Fruit fly (Drosophila melanogaster): ENCODE measurements around the gene CG15022.
A peak's percentile ranks its signal among the peaks of the same experiment; 100 is the strongest.

The CG15022 gene

DNA sequence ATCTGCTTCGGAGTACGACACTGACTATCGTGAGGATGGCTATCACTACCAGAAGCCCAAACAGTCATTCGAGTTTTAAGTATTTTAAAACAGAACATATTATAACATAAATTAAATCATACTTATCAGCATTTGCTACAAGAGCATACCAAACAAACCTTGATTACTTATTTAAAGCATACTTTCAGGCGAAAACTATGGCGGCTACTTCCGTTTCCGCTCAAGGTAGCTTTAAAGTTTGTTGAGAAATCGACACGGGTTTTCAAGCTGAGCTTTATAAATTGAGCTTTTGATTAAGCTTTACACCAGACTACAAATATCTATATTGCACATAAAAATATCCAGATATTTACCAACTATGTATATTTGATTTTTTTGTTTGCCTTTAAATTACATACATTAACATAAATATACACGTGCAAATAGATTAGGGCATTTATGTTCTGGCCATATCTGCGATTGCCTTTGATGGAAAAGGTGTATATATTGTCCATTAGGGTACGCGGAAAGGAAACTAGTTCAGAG, 14.9 kb upstream of the CG15022 start (continued):
- TF ChIP-seq Nf-YC (tag; optimal IDR thresholded peaks at IDR 0.05), result peak; percentile 42
- TF ChIP-seq cato (GFP tag; optimal IDR thresholded peaks at IDR 0.05; ENCODE audit: borderline replicate concordance), result peak; percentile 56
- no peak for TF ChIP-seq tgo (GFP tag; IDR thresholded peaks at IDR 0.05)
- no peak for TF ChIP-seq CG2889 (GFP tag; IDR thresholded peaks at IDR 0.05)
- peak; percentile 46; the same call in 1 of the 3 replicates for TF ChIP-seq CG34422 (GFP tag; IDR thresholded peaks at IDR 0.05)
- peak; percentile 76 for TF ChIP-seq nerfin-1 (tag; optimal IDR thresholded peaks at IDR 0.05)
- TF ChIP-seq lov (optimal IDR thresholded peaks at IDR 0.05), result no peak
- peak; percentile 90; the same call in 2 of the 3 replicates for TF ChIP-seq lov (GFP tag; IDR thresholded peaks at IDR 0.05)
- TF ChIP-seq BEAF-32 (GFP tag; optimal IDR thresholded peaks at IDR 0.05), result no peak
- peak; percentile 74 for TF ChIP-seq CG11398 (GFP tag; optimal IDR thresholded peaks at IDR 0.05)
- peak; percentile 92 for TF ChIP-seq HHEX (GFP tag; optimal IDR thresholded peaks at IDR 0.05)
- peak; percentile 48; the same call in 1 of the 2 replicates for TF ChIP-seq Ada2b (GFP tag; IDR thresholded peaks at IDR 0.05)
- TF ChIP-seq CkIIα-i1 (GFP tag; IDR thresholded peaks at IDR 0.05), result no peak
- TF ChIP-seq ham (GFP tag; IDR thresholded peaks at IDR 0.05), result no peak
- peak; percentile 39 for TF ChIP-seq CG3065 (GFP tag; optimal IDR thresholded peaks at IDR 0.05)
- TF ChIP-seq az2 (GFP tag; optimal IDR thresholded peaks at IDR 0.05), result peak; percentile 73
- no peak for TF ChIP-seq knrl (GFP tag; IDR thresholded peaks at IDR 0.05; ENCODE audit: partially characterized antibody)
- no peak for TF ChIP-seq CG14667 (GFP tag; IDR thresholded peaks at IDR 0.05)
- TF ChIP-seq Hr39 (optimal IDR thresholded peaks at IDR 0.05), result no peak
- no peak for TF ChIP-seq zen2 (GFP tag; IDR thresholded peaks at IDR 0.05; ENCODE audit: partially characterized antibody)
- TF ChIP-seq CG7271 (tag; optimal IDR thresholded peaks at IDR 0.05), result peak; percentile 94
- peak; percentile 14 for TF ChIP-seq CG30403 (GFP tag; optimal IDR thresholded peaks at IDR 0.05)
- TF ChIP-seq CG8765 (GFP tag; IDR thresholded peaks at IDR 0.05), result no peak
- TF ChIP-seq CG7963 (GFP tag; IDR thresholded peaks at IDR 0.05; ENCODE audit: partially characterized antibody), result no peak
- TF ChIP-seq row (GFP tag; IDR thresholded peaks at IDR 0.05), result 0 out of 3 replicates have a peak, but pooled peaks have one; percentile 6
- peak; percentile 84 for TF ChIP-seq CG11723 (GFP tag; optimal IDR thresholded peaks at IDR 0.05)
- no peak for TF ChIP-seq ssp (GFP tag; IDR thresholded peaks at IDR 0.05)
- peak; percentile 32 for TF ChIP-seq p53 (GFP tag; optimal IDR thresholded peaks at IDR 0.05)
- TF ChIP-seq peb (GFP tag; IDR thresholded peaks at IDR 0.05), result no peak
- peak; percentile 51; the same call in 2 of the 3 replicates for TF ChIP-seq ase (GFP tag; IDR thresholded peaks at IDR 0.05)
- TF ChIP-seq Oli (tag; optimal IDR thresholded peaks at IDR 0.05), result peak; percentile 67
- TF ChIP-seq prd (optimal IDR thresholded peaks at IDR 0.05), result no peak
- no peak for TF ChIP-seq prd (GFP tag; IDR thresholded peaks at IDR 0.05)
- TF ChIP-seq vfl (GFP tag; optimal IDR thresholded peaks at IDR 0.05), result no peak
- TF ChIP-seq nom (GFP tag; optimal IDR thresholded peaks at IDR 0.05), result no peak
- TF ChIP-seq ATbp (GFP tag; optimal IDR thresholded peaks at IDR 0.05), result peak; percentile 92
- peak; percentile 26 for TF ChIP-seq shn (GFP tag; optimal IDR thresholded peaks at IDR 0.05)
- TF ChIP-seq CoRest (tag; optimal IDR thresholded peaks at IDR 0.05), result peak; percentile 49
- TF ChIP-seq CG17385 (GFP tag; optimal IDR thresholded peaks at IDR 0.05), result peak; percentile 88
- TF ChIP-seq CG31224 (GFP tag; IDR thresholded peaks at IDR 0.05), result 0 out of 2 replicates have a peak, but pooled peaks have one; percentile 34
- TF ChIP-seq cas (GFP tag; IDR thresholded peaks at IDR 0.05), result no peak
- TF ChIP-seq bcd (GFP tag; optimal IDR thresholded peaks at IDR 0.05), result peak; percentile 79
- TF ChIP-seq Bteb2 (GFP tag; optimal IDR thresholded peaks at IDR 0.05), result peak; percentile 78
- TF ChIP-seq CG10654 (GFP tag; optimal IDR thresholded peaks at IDR 0.05), result peak; percentile 74
- TF ChIP-seq CG6683 (GFP tag; optimal IDR thresholded peaks at IDR 0.05), result peak; percentile 87
- peak; percentile 60 for TF ChIP-seq CG7928 (GFP tag; optimal IDR thresholded peaks at IDR 0.05)
- peak; percentile 33 for TF ChIP-seq CG12155 (GFP tag; optimal IDR thresholded peaks at IDR 0.05)
- TF ChIP-seq MTF-1 (GFP tag; optimal IDR thresholded peaks at IDR 0.05; ENCODE audit: borderline replicate concordance), result peak; percentile 96
- TF ChIP-seq Camta (GFP tag; optimal IDR thresholded peaks at IDR 0.05), result peak; percentile 79
- TF ChIP-seq CG15073 (GFP tag; optimal IDR thresholded peaks at IDR 0.05), result no peak
- no peak for TF ChIP-seq pnt (GFP tag; optimal IDR thresholded peaks at IDR 0.05)
